Fruit fly (Drosophila melanogaster): ENCODE data around the gene Imp.

Imp gene

DNA sequence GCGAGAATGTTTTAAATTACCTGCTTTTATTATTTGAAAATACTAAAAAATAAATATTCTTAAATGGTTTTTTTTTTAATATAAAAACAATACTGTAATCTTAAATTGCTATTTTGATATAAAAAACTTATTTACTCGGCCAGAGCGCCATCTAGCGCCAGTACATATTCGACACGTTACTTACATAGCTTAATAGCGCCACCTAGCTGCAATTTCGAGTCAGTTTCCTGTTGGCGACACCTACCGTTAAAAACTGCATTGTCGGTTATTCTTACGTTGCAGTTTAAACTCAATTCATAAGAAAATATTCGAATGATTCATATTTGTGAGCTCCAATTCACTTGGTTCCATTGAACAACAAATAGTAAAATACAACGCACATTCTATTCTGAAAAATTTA lies 8.3 kb upstream of the Imp start (continued):
- TF ChIP-seq CG8290 (GFP tag; optimal IDR thresholded peaks at IDR 0.05), result peak; percentile 92
- peak in 1 of 2 experiments; percentile 84 for TF ChIP-seq CG8290 (tag; optimal IDR thresholded peaks at IDR 0.05)
- peak; percentile 60 for TF ChIP-seq mam (GFP tag; optimal IDR thresholded peaks at IDR 0.05)
- TF ChIP-seq Usf (GFP tag; optimal IDR thresholded peaks at IDR 0.05), result peak; percentile 20
- no peak for TF ChIP-seq MESR4 (GFP tag; optimal IDR thresholded peaks at IDR 0.05)
- peak; percentile 76 for TF ChIP-seq CG1603 (tag; optimal IDR thresholded peaks at IDR 0.05)
- peak; percentile 70 for TF ChIP-seq stwl (tag; optimal IDR thresholded peaks at IDR 0.05)
- no peak for TF ChIP-seq CG3838 (GFP tag; optimal IDR thresholded peaks at IDR 0.05)
- TF ChIP-seq trem (tag; optimal IDR thresholded peaks at IDR 0.05), result peak; percentile 40
- peak; percentile 77 for TF ChIP-seq slbo (GFP tag; IDR thresholded peaks at IDR 0.05)
- no peak for TF ChIP-seq CG6254 (GFP tag; optimal IDR thresholded peaks at IDR 0.05)
- TF ChIP-seq Hmr (GFP tag; optimal IDR thresholded peaks at IDR 0.05), result peak; percentile 73
- TF ChIP-seq Asciz (GFP tag; optimal IDR thresholded peaks at IDR 0.05), result peak; percentile 6
- TF ChIP-seq sqz (GFP tag; optimal IDR thresholded peaks at IDR 0.05), result peak; percentile 59
- TF ChIP-seq MTF-1 (GFP tag; optimal IDR thresholded peaks at IDR 0.05; ENCODE audit: borderline replicate concordance), result peak; percentile 17
- TF ChIP-seq mirr (GFP tag; optimal IDR thresholded peaks at IDR 0.05), result no peak
- peak; percentile 36; the same call in 1 of the 3 replicates for TF ChIP-seq Aef1 (GFP tag; IDR thresholded peaks at IDR 0.05)
- TF ChIP-seq ase (GFP tag; IDR thresholded peaks at IDR 0.05), result peak; percentile 77; the same call in 2 of the 3 replicates
- TF ChIP-seq grn (GFP tag; optimal IDR thresholded peaks at IDR 0.05), result no peak
- TF ChIP-seq lbe (GFP tag; optimal IDR thresholded peaks at IDR 0.05), result no peak
- no peak for TF ChIP-seq CG6272 (GFP tag; IDR thresholded peaks at IDR 0.05)
- TF ChIP-seq Trl (optimal IDR thresholded peaks at IDR 0.05), result no peak
- peak; percentile 78 for TF ChIP-seq Trl (GFP tag; optimal IDR thresholded peaks at IDR 0.05)
- no peak for TF ChIP-seq tap (tag; optimal IDR thresholded peaks at IDR 0.05)
- TF ChIP-seq CG15269 (tag; optimal IDR thresholded peaks at IDR 0.05), result peak; percentile 61
- peak; percentile 67 for TF ChIP-seq CG4424 (GFP tag; optimal IDR thresholded peaks at IDR 0.05)
- peak; percentile 70 for TF ChIP-seq CG17829 (tag; optimal IDR thresholded peaks at IDR 0.05)
- TF ChIP-seq usp (GFP tag; optimal IDR thresholded peaks at IDR 0.05), result no peak
- peak; percentile 6 for TF ChIP-seq ATbp (GFP tag; optimal IDR thresholded peaks at IDR 0.05)
- no peak for TF ChIP-seq hbn (GFP tag; IDR thresholded peaks at IDR 0.05; ENCODE audit: partially characterized antibody)
- TF ChIP-seq gcm2 (GFP tag; optimal IDR thresholded peaks at IDR 0.05), result no peak
- no peak for TF ChIP-seq CG4404 (GFP tag; IDR thresholded peaks at IDR 0.05)
- 0 out of 3 replicates have a peak, but pooled peaks have one; percentile 13 for TF ChIP-seq croc (GFP tag; conservative IDR thresholded peaks at IDR 0.05)
- TF ChIP-seq zfh1 (GFP tag; IDR thresholded peaks at IDR 0.05), result peak; percentile 77; the same call in 2 of the 3 replicates
- peak; percentile 45 for TF ChIP-seq CG12942 (GFP tag; optimal IDR thresholded peaks at IDR 0.05)
- TF ChIP-seq Xbp1 (GFP tag; optimal IDR thresholded peaks at IDR 0.05), result peak; percentile 86
- peak; percentile 14 for TF ChIP-seq Sry-δ (GFP tag; optimal IDR thresholded peaks at IDR 0.05)
- no peak for TF ChIP-seq rib (GFP tag; IDR thresholded peaks at IDR 0.05)
- TF ChIP-seq CG33557 (GFP tag; optimal IDR thresholded peaks at IDR 0.05), result peak; percentile 35
- peak; percentile 20 for TF ChIP-seq CG13775 (GFP tag; optimal IDR thresholded peaks at IDR 0.05)
- TF ChIP-seq CG8281 (tag; optimal IDR thresholded peaks at IDR 0.05), result no peak
- no peak for TF ChIP-seq CG32767 (GFP tag; IDR thresholded peaks at IDR 0.05)
- no peak for TF ChIP-seq CG10321 (GFP tag; IDR thresholded peaks at IDR 0.05)
- TF ChIP-seq scrt (GFP tag; optimal IDR thresholded peaks at IDR 0.05), result peak; percentile 13
- peak; percentile 44; the same call in 2 of the 3 replicates for TF ChIP-seq CG6791 (GFP tag; IDR thresholded peaks at IDR 0.05; ENCODE audit: partially characterized antibody)
- peak; percentile 64 for TF ChIP-seq E2f1 (GFP tag; IDR thresholded peaks at IDR 0.05)
- TF ChIP-seq CG2120 (GFP tag; optimal IDR thresholded peaks at IDR 0.05), result peak; percentile 48
- peak; percentile 63 for TF ChIP-seq CG2712 (tag; optimal IDR thresholded peaks at IDR 0.05)
- no peak for TF ChIP-seq CG4282 (GFP tag; optimal IDR thresholded peaks at IDR 0.05)
- TF ChIP-seq Atf6 (GFP tag; IDR thresholded peaks at IDR 0.05), result 0 out of 2 replicates have a peak, but pooled peaks have one; percentile 10
- peak; percentile 37 for TF ChIP-seq slp2 (GFP tag; optimal IDR thresholded peaks at IDR 0.05)
- peak; percentile 6 for TF ChIP-seq Max (GFP tag; optimal IDR thresholded peaks at IDR 0.05)
